Fruit fly (Drosophila melanogaster) whole organism, embryonic: ENCODE data around the gene CG7724.

Experiments
- ATbp ChIP-seq: fragments of 200-800 bp; sonication (Bioruptor generic); optimal IDR thresholded peaks from 2 replicates; lab custom pipeline; 2017; ENCODE audit warnings: missing biosample characterization, mild to moderate bottlenecking, missing genetic modification characterization, missing genetic modification reagents
- CG10209 ChIP-seq: fragments of 200-800 bp; sonication (Bioruptor generic); optimal IDR thresholded peaks from 3 replicates; lab custom pipeline; 2017; ENCODE audit warnings: missing biosample characterization, mild to moderate bottlenecking, missing genetic modification characterization, missing genetic modification reagents
- CG1529 ChIP-seq: fragments of 200-800 bp; sonication (Bioruptor generic); optimal IDR thresholded peaks from 3 replicates; lab custom pipeline; 2018; ENCODE audit warnings: missing biosample characterization, missing genetic modification characterization
- CG16813 ChIP-seq: fragments of 200-800 bp; sonication (Bioruptor generic); IDR thresholded peaks from 3 replicates; pipeline ENCODE4 v1.3.6; 2022; ENCODE audit warnings: missing biosample characterization, missing genetic modification characterization; ENCODE audit not compliant: partially characterized antibody
- CG17385 ChIP-seq: fragments of 200-800 bp; sonication (Bioruptor generic); optimal IDR thresholded peaks from 3 replicates; lab custom pipeline; 2018; ENCODE audit warnings: missing biosample characterization, mild to moderate bottlenecking, missing genetic modification characterization
- CG17802 ChIP-seq: fragments of 200-800 bp; sonication (Bioruptor generic); optimal IDR thresholded peaks from 2 replicates; lab custom pipeline; 2018; ENCODE audit warnings: missing biosample characterization, mild to moderate bottlenecking, missing genetic modification characterization, moderate library complexity
- CG18619 ChIP-seq: fragments of 200-800 bp; sonication (Bioruptor generic); optimal IDR thresholded peaks from 3 replicates; lab custom pipeline; 2017; ENCODE audit warnings: missing biosample characterization, mild to moderate bottlenecking, missing genetic modification characterization
- CG2199 ChIP-seq: fragments of 200-800 bp; sonication (Bioruptor generic); IDR thresholded peaks from 3 replicates; pipeline ENCODE4 v1.3.6; 2022; ENCODE audit warnings: missing biosample characterization, missing genetic modification characterization
- CG2202 ChIP-seq: fragments of 200-800 bp; sonication (Bioruptor generic); optimal IDR thresholded peaks from 2 replicates; lab custom pipeline; 2018; ENCODE audit warnings: missing biosample characterization, mild to moderate bottlenecking, missing genetic modification characterization
- CG3726 ChIP-seq: fragments of 200-800 bp; sonication (Bioruptor generic); IDR thresholded peaks from 3 replicates; pipeline ENCODE4, ENCODE4 v1.3.6; 2022; ENCODE audit warnings: missing biosample characterization, missing genetic modification characterization
- CG43689 ChIP-seq: fragments of 200-800 bp; sonication (Bioruptor generic); IDR thresholded peaks from 2 replicates; pipeline ENCODE4 v1.3.6; 2022; ENCODE audit warnings: missing biosample characterization, missing genetic modification characterization
- CG4424 ChIP-seq: fragments of 200-800 bp; sonication (Bioruptor generic); optimal IDR thresholded peaks from 3 replicates; lab custom pipeline; 2016; ENCODE audit warnings: missing biosample characterization, missing genetic modification characterization
- CG7271 ChIP-seq: fragments of 200-800 bp; sonication (Bioruptor generic); optimal IDR thresholded peaks from 2 replicates; lab custom pipeline; 2018; ENCODE audit warnings: missing biosample characterization, mild to moderate bottlenecking, missing genetic modification characterization, moderate library complexity
- CG7372 ChIP-seq: fragments of 200-800 bp; sonication (Bioruptor generic); IDR thresholded peaks from 2 replicates; pipeline ENCODE4 v1.3.6; 2022; ENCODE audit warnings: missing biosample characterization, missing genetic modification characterization
- CG7839 ChIP-seq: fragments of 200-800 bp; sonication (Bioruptor generic); optimal IDR thresholded peaks from 3 replicates; lab custom pipeline; 2018; ENCODE audit warnings: missing biosample characterization, mild to moderate bottlenecking, missing genetic modification characterization, moderate library complexity
- CG8290 ChIP-seq, 3 experiments: fragments of 200-800 bp; sonication (Bioruptor generic); optimal IDR thresholded peaks; 2 replicates each; lab custom pipeline; 2016 to 2019; ENCODE audit warnings: missing biosample characterization in 3 of 3, missing genetic modification characterization in 3 of 3, mild to moderate bottlenecking in 2 of 3, moderate library complexity in 1 of 3
- CG8924 ChIP-seq: fragments of 200-800 bp; optimal IDR thresholded peaks from 3 replicates; lab custom pipeline; 2019; ENCODE audit warnings: missing biosample characterization, mild to moderate bottlenecking, missing genetic modification characterization, moderate library complexity
- CG9727 ChIP-seq: fragments of 200-800 bp; sonication (Bioruptor generic); optimal IDR thresholded peaks from 3 replicates; lab custom pipeline; 2017; ENCODE audit warnings: missing biosample characterization, mild to moderate bottlenecking, missing genetic modification characterization
- CkIIα-i1 ChIP-seq: fragments of 200-800 bp; sonication (Bioruptor generic); IDR thresholded peaks from 2 replicates; pipeline ENCODE4 v1.3.6; 2022; ENCODE audit warnings: missing biosample characterization, missing genetic modification characterization
- Dll ChIP-seq: fragments of 200-800 bp; sonication (Bioruptor generic); IDR thresholded peaks from 4 replicates; pipeline ENCODE4 v1.3.6; 2022; ENCODE audit warnings: missing biosample characterization, missing genetic modification characterization; ENCODE audit not compliant: partially characterized antibody
- HLHmδ ChIP-seq: fragments of 200-800 bp; sonication (Bioruptor generic); optimal IDR thresholded peaks from 2 replicates; lab custom pipeline; 2018; ENCODE audit warnings: missing biosample characterization, mild to moderate bottlenecking, missing genetic modification characterization, moderate library complexity
- PHDP ChIP-seq: fragments of 200-800 bp; sonication (Bioruptor generic); optimal IDR thresholded peaks from 3 replicates; lab custom pipeline; 2018; ENCODE audit warnings: missing biosample characterization, mild to moderate bottlenecking, missing genetic modification characterization, moderate library complexity
- Pdp1 ChIP-seq, 2 experiments: fragments of 200-800 bp; sonication (Bioruptor generic); optimal IDR thresholded peaks; 3 replicates each; lab custom pipeline; 2016; ENCODE audit warnings: missing biosample characterization in 2 of 2, missing genetic modification characterization in 2 of 2, mild to moderate bottlenecking in 1 of 2, moderate library complexity in 1 of 2
- Ssrp ChIP-seq: fragments of 200-800 bp; sonication (Bioruptor generic); optimal IDR thresholded peaks from 2 replicates; lab custom pipeline; 2018; ENCODE audit warnings: missing biosample characterization, mild to moderate bottlenecking, missing genetic modification characterization, moderate library complexity
- Tbp ChIP-seq: fragments of >200 bp; optimal IDR thresholded peaks from 2 replicates; lab custom pipeline; 2018; ENCODE audit warnings: missing biosample characterization, missing genetic modification characterization
- ap ChIP-seq: fragments of 200-800 bp; sonication (Bioruptor generic); IDR thresholded peaks from 2 replicates; pipeline ENCODE4 v1.3.6; 2022; ENCODE audit warnings: missing biosample characterization, missing genetic modification characterization
- bsh ChIP-seq, 2 experiments: fragments of 200-800 bp; sonication (Bioruptor generic); optimal IDR thresholded peaks; 2 replicates each; lab custom pipeline; 2017 to 2018; ENCODE audit warnings: mild to moderate bottlenecking in 2 of 2, missing biosample characterization in 2 of 2, missing genetic modification characterization in 2 of 2, moderate library complexity in 1 of 2
- cad ChIP-seq: fragments of >200 bp; optimal IDR thresholded peaks from 2 replicates; lab custom pipeline; 2017; ENCODE audit warnings: missing biosample characterization, missing genetic modification characterization
- dm ChIP-seq: fragments of 200-800 bp; sonication (Bioruptor generic); optimal IDR thresholded peaks from 3 replicates; lab custom pipeline; 2016; ENCODE audit warnings: missing biosample characterization, missing genetic modification characterization
- emc ChIP-seq: fragments of 200-800 bp; sonication (Bioruptor generic); optimal IDR thresholded peaks from 2 replicates; lab custom pipeline; 2016; ENCODE audit warnings: missing biosample characterization, missing genetic modification characterization
- ems ChIP-seq: fragments of 200-800 bp; sonication (Bioruptor generic); optimal IDR thresholded peaks from 3 replicates; lab custom pipeline; 2016; ENCODE audit warnings: missing biosample characterization, missing genetic modification characterization
- fru ChIP-seq: fragments of >200 bp; optimal IDR thresholded peaks from 2 replicates; lab custom pipeline; 2017
- gcm ChIP-seq: fragments of 200-800 bp; sonication (Bioruptor generic); optimal IDR thresholded peaks from 2 replicates; lab custom pipeline; 2019; ENCODE audit warnings: missing biosample characterization, mild to moderate bottlenecking, missing genetic modification characterization, moderate library complexity
- gcm2 ChIP-seq: fragments of 200-800 bp; sonication (Bioruptor generic); optimal IDR thresholded peaks from 2 replicates; lab custom pipeline; 2016; ENCODE audit warnings: missing biosample characterization, missing genetic modification characterization
- hb ChIP-seq: fragments of 200-800 bp; sonication (Bioruptor generic); IDR thresholded peaks from 3 replicates; pipeline ENCODE4 v1.3.6; 2022; ENCODE audit warnings: missing biosample characterization, missing genetic modification characterization; ENCODE audit not compliant: partially characterized antibody
- hkb ChIP-seq, 2 experiments: fragments of 200-800 bp in 1 of 2; fragments of >200 bp in 1 of 2; sonication (Bioruptor generic) in 1 of 2; IDR thresholded peaks in 1 of 2; optimal IDR thresholded peaks in 1 of 2; 2 replicates each; pipeline versions ENCODE4 v1.3.6 to Lab custom; 2017 to 2022; ENCODE audit warnings: missing biosample characterization in 1 of 2, missing genetic modification characterization in 1 of 2
- lov ChIP-seq, 2 experiments: fragments of 200-800 bp in 1 of 2; fragments of >200 bp in 1 of 2; sonication (Bioruptor generic) in 1 of 2; IDR thresholded peaks in 1 of 2; optimal IDR thresholded peaks in 1 of 2; 2 replicates in 1 of 2; 3 replicates in 1 of 2; pipeline versions ENCODE4 v1.3.6 to Lab custom; 2017 to 2022; ENCODE audit warnings: missing biosample characterization in 1 of 2, missing genetic modification characterization in 1 of 2
- pan ChIP-seq, 4 experiments: fragments of >200 bp in 3 of 4; fragments of 200-800 bp in 1 of 4; sonication (Bioruptor generic) in 1 of 4; optimal IDR thresholded peaks in 3 of 4; IDR thresholded peaks in 1 of 4; 2 replicates each; pipeline versions ENCODE4 v1.3.6 to Lab custom; 2017 to 2022; ENCODE audit warnings: missing biosample characterization in 2 of 4, missing genetic modification characterization in 2 of 4, mixed read lengths in 1 of 4
- ranshi ChIP-seq: fragments of 200-800 bp; sonication (Bioruptor generic); IDR thresholded peaks from 2 replicates; pipeline ENCODE4 v1.3.6; 2022; ENCODE audit warnings: missing biosample characterization, missing genetic modification characterization
- slbo ChIP-seq: fragments of 200-800 bp; sonication (Bioruptor generic); IDR thresholded peaks from 2 replicates; pipeline ENCODE4 v1.3.6; 2022; ENCODE audit warnings: missing biosample characterization, missing genetic modification characterization
- sna ChIP-seq: fragments of 200-800 bp; sonication (Bioruptor generic); IDR thresholded peaks from 2 replicates; pipeline ENCODE4 v1.3.6; 2022; ENCODE audit warnings: missing biosample characterization, missing genetic modification characterization; ENCODE audit not compliant: partially characterized antibody
- sqz ChIP-seq: fragments of 200-800 bp; sonication (Bioruptor generic); optimal IDR thresholded peaks from 3 replicates; lab custom pipeline; 2018; ENCODE audit warnings: missing biosample characterization, mild to moderate bottlenecking, missing genetic modification characterization
- sr ChIP-seq: fragments of 200-800 bp; sonication (Bioruptor generic); IDR thresholded peaks from 3 replicates; pipeline ENCODE4 v1.3.6; 2022; ENCODE audit warnings: missing biosample characterization, missing genetic modification characterization
- ssp ChIP-seq: fragments of 200-800 bp; sonication (Bioruptor generic); IDR thresholded peaks from 2 replicates; pipeline ENCODE4 v1.3.6; 2022; ENCODE audit warnings: missing biosample characterization, missing genetic modification characterization
- stwl ChIP-seq: fragments of 200-800 bp; sonication (Bioruptor generic); optimal IDR thresholded peaks from 3 replicates; lab custom pipeline; 2018; ENCODE audit warnings: missing biosample characterization, mild to moderate bottlenecking, missing genetic modification characterization, moderate library complexity
- tin ChIP-seq: fragments of 200-800 bp; sonication (Bioruptor generic); optimal IDR thresholded peaks from 3 replicates; lab custom pipeline; 2016; ENCODE audit warnings: missing biosample characterization, missing genetic modification characterization
- tll ChIP-seq, 2 experiments: fragments of 200-800 bp in 1 of 2; fragments of >200 bp in 1 of 2; sonication (Bioruptor generic) in 1 of 2; optimal IDR thresholded peaks; 2 replicates each; lab custom pipeline; 2017 to 2019; ENCODE audit warnings: missing biosample characterization in 2 of 2, missing genetic modification characterization in 2 of 2, mild to moderate bottlenecking in 1 of 2, moderate library complexity in 1 of 2
- tna ChIP-seq: fragments of 200-800 bp; sonication (Bioruptor generic); IDR thresholded peaks from 2 replicates; pipeline ENCODE4 v1.3.6; 2022; ENCODE audit warnings: missing biosample characterization, missing genetic modification characterization; ENCODE audit not compliant: partially characterized antibody

CG7724 gene

dm6 chr3L:17047811-17048239, 7.6 kb upstream of the CG7724 start (continued):
- TF ChIP-seq hkb (optimal IDR thresholded peaks at IDR 0.05; lab: Kevin White, UChicago), result no peak
- TF ChIP-seq hkb (GFP tag; IDR thresholded peaks at IDR 0.05; lab: Robert Waterston, UW), result no peak
- TF ChIP-seq stwl (tag; lab: Kevin White, UChicago), result no peak
- no peak for TF ChIP-seq CG7271 (tag; lab: Kevin White, UChicago)
- TF ChIP-seq CG17385 (GFP tag; lab: Kevin White, UChicago), result peak; percentile 36
- TF ChIP-seq ap (GFP tag; lab: Robert Waterston, UW), result no peak
- no peak for TF ChIP-seq ssp
- peak; percentile 11 for TF ChIP-seq CG8924
- TF ChIP-seq CG2202, result peak; percentile 21
- TF ChIP-seq emc (GFP tag; lab: Kevin White, UChicago), result no peak
- TF ChIP-seq cad, result no peak
- no peak for TF ChIP-seq CG4424 (GFP tag; lab: Kevin White, UChicago)
- TF ChIP-seq CG8290 (GFP tag; optimal IDR thresholded peaks at IDR 0.05; lab: Kevin White, UChicago), result no peak
- TF ChIP-seq CG8290 (tag; optimal IDR thresholded peaks at IDR 0.05; lab: Kevin White, UChicago), result no peak
- peak; percentile 6 for TF ChIP-seq gcm (GFP tag; lab: Kevin White, UChicago)
- no peak for TF ChIP-seq CG3726 (GFP tag; lab: Robert Waterston, UW)
- no peak for TF ChIP-seq CG16813 (GFP tag; lab: Robert Waterston, UW)
- TF ChIP-seq CG2199 (GFP tag; lab: Robert Waterston, UW), result no peak
- TF ChIP-seq ems (GFP tag; lab: Kevin White, UChicago), result no peak
- TF ChIP-seq hb, result no peak
- TF ChIP-seq CG1529 (GFP tag; lab: Kevin White, UChicago), result peak; percentile 57
- TF ChIP-seq CG10209 (GFP tag; lab: Kevin White, UChicago), result peak; percentile 8
- no peak for TF ChIP-seq Tbp (GFP tag; lab: Kevin White, UChicago)
- TF ChIP-seq CG43689 (GFP tag; lab: Robert Waterston, UW), result no peak
- no peak for TF ChIP-seq lov (optimal IDR thresholded peaks at IDR 0.05; lab: Kevin White, UChicago)
- TF ChIP-seq lov (GFP tag; IDR thresholded peaks at IDR 0.05; lab: Robert Waterston, UW), result no peak
- no peak for TF ChIP-seq gcm2 (GFP tag; lab: Kevin White, UChicago)
- no peak for TF ChIP-seq fru (lab: Kevin White, UChicago)
- TF ChIP-seq CG18619 (GFP tag; lab: Kevin White, UChicago), result peak; percentile 5
- TF ChIP-seq tin, result no peak
- no peak for TF ChIP-seq CG17802 (tag; lab: Kevin White, UChicago)
- no peak for TF ChIP-seq CkIIα-i1 (GFP tag; lab: Robert Waterston, UW)
- TF ChIP-seq tna (GFP tag; lab: Robert Waterston, UW), result no peak
- no peak for TF ChIP-seq sna (GFP tag; lab: Robert Waterston, UW)
- no peak for TF ChIP-seq dm (GFP tag; lab: Kevin White, UChicago)
- no peak for TF ChIP-seq Ssrp (tag; lab: Kevin White, UChicago)
- TF ChIP-seq pan (optimal IDR thresholded peaks at IDR 0.05; lab: Kevin White, UChicago), result no peak
- peak in 1 of 2 experiments; percentile 22 for TF ChIP-seq pan (GFP tag; optimal IDR thresholded peaks at IDR 0.05 in 1 of 2, IDR thresholded peaks at IDR 0.05 in 1 of 2)
- peak in 1 of 2 experiments; percentile 63 for TF ChIP-seq bsh (GFP tag; optimal IDR thresholded peaks at IDR 0.05; lab: Kevin White, UChicago)
- no peak for TF ChIP-seq CG7372
- no peak for TF ChIP-seq HLHmδ (GFP tag; lab: Kevin White, UChicago)
- TF ChIP-seq Dll, result no peak
- TF ChIP-seq tll (GFP tag; optimal IDR thresholded peaks at IDR 0.05; lab: Kevin White, UChicago), result no peak
- peak; percentile 60 for TF ChIP-seq PHDP (tag; lab: Kevin White, UChicago)
- peak; percentile 81 for TF ChIP-seq ATbp (GFP tag; lab: Kevin White, UChicago)
- TF ChIP-seq sr (GFP tag; lab: Robert Waterston, UW), result peak; percentile 48; the same call in 2 of the 3 replicates
- no peak for TF ChIP-seq Pdp1 (GFP tag; optimal IDR thresholded peaks at IDR 0.05; lab: Kevin White, UChicago)
- TF ChIP-seq CG9727, result no peak
- peak; percentile 70 for TF ChIP-seq sqz (GFP tag; lab: Kevin White, UChicago)
- no peak for TF ChIP-seq slbo (GFP tag; lab: Robert Waterston, UW)
- TF ChIP-seq CG7839, result no peak
- 0 out of 2 replicates have a peak, but pooled peaks have one; percentile 7 for TF ChIP-seq ranshi (GFP tag; lab: Robert Waterston, UW)
